Worm (Caenorhabditis elegans) whole organism, young adult: ENCODE data around the gene F11A5.18.

Source experiments
- C17E4.6 ChIP-seq: fragments of 200-800 bp; sonication (Bioruptor generic); IDR thresholded peaks from 2 replicates; pipeline ENCODE4 v1.3.6; 2022; ENCODE audit warnings: missing genetic modification reagents, missing genetic modification characterization, missing compliant biosample characterization
- F33H1.4 ChIP-seq: fragments of 200-800 bp; sonication (Bioruptor generic); IDR thresholded peaks from 2 replicates; pipeline ENCODE4 v1.3.6; 2022; ENCODE audit warnings: missing genetic modification reagents, missing genetic modification characterization, missing compliant biosample characterization
- T26A5.8 ChIP-seq: sonication (generic microtip); optimal IDR thresholded peaks from 2 replicates; lab custom pipeline; 2016; ENCODE audit warnings: missing genetic modification characterization, missing compliant biosample characterization
- Y53G8AR.9 ChIP-seq: fragments of 200-800 bp; sonication (Bioruptor generic); conservative IDR thresholded peaks from 2 replicates; pipeline ENCODE4 v1.3.6; 2022; ENCODE audit warnings: missing genetic modification reagents, missing genetic modification characterization, missing compliant biosample characterization
- ZK185.1 ChIP-seq: sonication (generic microtip); optimal IDR thresholded peaks from 2 replicates; lab custom pipeline; 2016; ENCODE audit warnings: mild to moderate bottlenecking, missing genetic modification characterization, missing compliant biosample characterization; ENCODE audit not compliant: poor library complexity, severe bottlenecking
- ceh-27 ChIP-seq: fragments of 200-800 bp; sonication (Bioruptor generic); optimal IDR thresholded peaks from 2 replicates; lab custom pipeline; 2018; ENCODE audit warnings: mild to moderate bottlenecking, missing genetic modification characterization, moderate library complexity, missing compliant biosample characterization
- ceh-91 ChIP-seq: fragments of 200-800 bp; sonication (Bioruptor generic); IDR thresholded peaks from 2 replicates; pipeline ENCODE4 v1.3.6; 2022; ENCODE audit warnings: missing genetic modification reagents, missing genetic modification characterization, missing compliant biosample characterization
- chd-7 ChIP-seq: sonication (generic microtip); optimal IDR thresholded peaks from 2 replicates; lab custom pipeline; 2016; ENCODE audit warnings: mild to moderate bottlenecking, missing genetic modification characterization, moderate library complexity, missing compliant biosample characterization
- hsf-1 ChIP-seq: fragments of 200-800 bp; sonication (Bioruptor generic); IDR thresholded peaks from 2 replicates; pipeline ENCODE4 v1.3.6; 2022; ENCODE audit warnings: missing genetic modification reagents, missing genetic modification characterization, missing compliant biosample characterization
- madf-6 ChIP-seq: fragments of 200-800 bp; sonication (Bioruptor generic); IDR thresholded peaks from 2 replicates; pipeline ENCODE4 v1.3.6; 2022; ENCODE audit warnings: missing genetic modification reagents, missing genetic modification characterization, missing compliant biosample characterization
- nhr-179 ChIP-seq: sonication (generic microtip); optimal IDR thresholded peaks from 2 replicates; lab custom pipeline; 2016; ENCODE audit warnings: mild to moderate bottlenecking, missing genetic modification characterization, missing compliant biosample characterization
- nhr-90 ChIP-seq: sonication (generic microtip); optimal IDR thresholded peaks from 2 replicates; lab custom pipeline; 2016; ENCODE audit warnings: missing genotype, mild to moderate bottlenecking, missing genetic modification characterization, missing compliant biosample characterization
- tbp1 ChIP-seq: fragments of 200-800 bp; sonication (Bioruptor generic); optimal IDR thresholded peaks from 2 replicates; lab custom pipeline; 2018; ENCODE audit warnings: mild to moderate bottlenecking, missing genetic modification characterization, missing compliant biosample characterization
- zfh-2 ChIP-seq: fragments of 200-800 bp; sonication (Bioruptor generic); conservative IDR thresholded peaks from 2 replicates; pipeline ENCODE4 v1.3.6; 2022; ENCODE audit warnings: missing genetic modification reagents, missing genetic modification characterization, missing compliant biosample characterization

The F11A5.18 gene

DNA sequence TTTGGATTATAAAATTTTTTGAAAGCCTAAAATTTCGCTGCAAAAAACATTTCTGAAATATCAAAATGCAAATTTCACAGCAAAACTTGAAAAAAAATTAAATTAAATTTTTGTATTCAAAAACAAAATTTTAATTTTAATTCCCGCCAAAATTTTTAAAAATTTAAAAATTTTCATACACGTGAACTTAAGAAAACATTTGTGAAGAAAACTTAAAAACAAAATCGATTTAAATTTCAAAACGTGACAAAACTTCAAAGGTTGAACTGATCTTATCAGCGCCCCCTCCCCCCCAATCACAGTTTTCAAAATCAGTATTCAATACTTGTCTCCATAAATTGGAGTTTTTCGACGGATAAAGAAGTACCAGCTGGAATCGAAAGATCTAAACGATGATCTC is 34.5 kb downstream of the F11A5.18 start, which contains the start of gene F21H7.5:
TSS of gene F21H7.5 (plus strand) at position 301 of the 400 bp plus-strand sequence.
- TF ChIP-seq zfh-2 (GFP tag; lab: Robert Waterston, UW) (no peak), ceh-91 (GFP tag; lab: Robert Waterston, UW) (no peak)

DNA sequence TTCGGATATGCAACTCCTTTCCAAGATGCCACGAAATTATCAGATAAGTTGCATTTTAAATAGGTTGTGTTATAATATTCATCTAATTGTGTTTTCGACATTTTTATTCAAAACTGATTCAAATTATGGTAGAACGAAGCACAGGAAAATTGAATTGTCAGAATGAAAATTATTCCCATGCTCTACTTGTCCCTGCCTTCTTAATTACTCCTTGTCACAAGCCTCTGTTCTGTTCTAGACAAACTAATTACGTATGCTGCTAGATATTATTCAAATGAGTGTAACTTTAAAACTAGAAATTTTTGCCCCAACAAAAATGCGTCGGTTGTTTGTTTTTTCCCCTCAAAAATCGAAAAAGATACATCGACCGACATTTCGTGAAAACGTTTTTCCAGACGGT is 41.4 kb downstream of the F11A5.18 start, which contains the start of gene srh-104:
TSS of gene srh-104 (minus strand) at position 101 of the 400 bp plus-strand sequence.
- TF ChIP-seq chd-7 (tag; lab: Kevin White, UChicago) (no peak), C17E4.6 (no peak)

ce11 chrV:16246579-16246978 is 43.9 kb downstream of the F11A5.18 start, which contains the start of gene srh-95:
Gene srh-95 (plus strand): TSS chrV:16246879.
- TF ChIP-seq F33H1.4 (no peak), T26A5.8 (tag; lab: Kevin White, UChicago) (no peak)

DNA sequence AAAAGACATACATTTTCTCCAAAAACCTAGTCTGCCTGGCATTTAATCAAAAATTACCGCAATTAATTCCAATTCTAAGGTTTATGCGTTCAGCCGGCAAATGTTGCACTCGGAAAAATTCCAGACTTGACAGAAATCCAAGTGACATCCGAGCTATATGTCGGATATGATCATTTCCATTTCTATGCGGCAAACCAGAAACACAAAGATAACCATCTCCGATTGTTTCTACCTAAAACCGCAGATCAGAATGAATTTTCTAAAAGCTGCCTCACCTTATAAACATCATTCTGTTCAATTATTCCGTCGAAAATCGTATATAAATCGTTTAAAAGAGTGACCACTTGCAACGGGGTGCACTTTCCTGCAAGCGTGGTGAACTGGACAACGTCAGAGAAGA is 46.4 kb downstream of the F11A5.18 start:
- TF ChIP-seq nhr-179 (no peak), ZK185.1 (tag; lab: Kevin White, UChicago) (no peak), Y53G8AR.9 (GFP tag; lab: Robert Waterston, UW) (no peak), hsf-1 (GFP tag; lab: Robert Waterston, UW) (no peak), nhr-90 (tag; lab: Kevin White, UChicago) (no peak), madf-6 (GFP tag; lab: Robert Waterston, UW) (no peak), tbp1 (GFP tag; lab: Kevin White, UChicago) (no peak)
- TF ChIP-seq, all 124 proteins: peak for 0

ce11 chrV:16253687-16254086 is 51.0 kb downstream of the F11A5.18 start, which contains the start of gene gcy-20:
Gene gcy-20 (minus strand): TSS chrV:16253787.
- no peak for TF ChIP-seq ceh-27 (GFP tag; lab: Kevin White, UChicago)
- TF ChIP-seq, all 124 proteins: peak for 0
